Fruit fly (Drosophila melanogaster) whole organism, embryonic: ENCODE results near the gene CG13392.

Source experiments
- CG10366 ChIP-seq: fragments of 200-800 bp; sonication (Bioruptor generic); IDR thresholded peaks from 2 replicates; pipeline ENCODE4 v1.3.6; 2022; ENCODE audit warnings: missing biosample characterization, missing genetic modification characterization
- CG13894 ChIP-seq: fragments of 200-800 bp; sonication (Bioruptor generic); optimal IDR thresholded peaks from 3 replicates; lab custom pipeline; 2018; ENCODE audit warnings: missing biosample characterization, mild to moderate bottlenecking, missing genetic modification characterization, moderate library complexity
- CG14441 ChIP-seq: fragments of 200-800 bp; sonication (Bioruptor generic); IDR thresholded peaks from 2 replicates; pipeline ENCODE4 v1.3.6; 2022; ENCODE audit warnings: missing biosample characterization, missing genetic modification characterization
- CG14667 ChIP-seq: fragments of 200-800 bp; sonication (Bioruptor generic); IDR thresholded peaks from 2 replicates; pipeline ENCODE4 v1.3.6; 2022; ENCODE audit warnings: missing biosample characterization, missing genetic modification characterization
- CG15011 ChIP-seq: fragments of 200-800 bp; sonication (Bioruptor generic); optimal IDR thresholded peaks from 3 replicates; lab custom pipeline; 2018; ENCODE audit warnings: missing biosample characterization, mild to moderate bottlenecking, missing genetic modification characterization
- CG15269 ChIP-seq: fragments of 200-800 bp; sonication (Bioruptor generic); optimal IDR thresholded peaks from 2 replicates; lab custom pipeline; 2018; ENCODE audit warnings: missing biosample characterization, mild to moderate bottlenecking, missing genetic modification characterization, moderate library complexity
- CG1647 ChIP-seq: fragments of 200-800 bp; sonication (Bioruptor generic); optimal IDR thresholded peaks from 3 replicates; lab custom pipeline; 2016; ENCODE audit warnings: missing biosample characterization, missing genetic modification characterization
- CG17612 ChIP-seq: fragments of 200-800 bp; sonication (Bioruptor generic); IDR thresholded peaks from 2 replicates; pipeline ENCODE4 v1.3.6; 2022; ENCODE audit warnings: missing biosample characterization, missing genetic modification characterization
- CG17829 ChIP-seq: fragments of 200-800 bp; optimal IDR thresholded peaks from 2 replicates; lab custom pipeline; 2019; ENCODE audit warnings: missing biosample characterization, mild to moderate bottlenecking, missing genetic modification characterization, moderate library complexity
- CG2116 ChIP-seq: fragments of 200-800 bp; sonication (Bioruptor generic); optimal IDR thresholded peaks from 3 replicates; lab custom pipeline; 2018; ENCODE audit warnings: missing biosample characterization, mild to moderate bottlenecking, missing genetic modification characterization
- CG32767 ChIP-seq: fragments of 200-800 bp; sonication (Bioruptor generic); IDR thresholded peaks from 2 replicates; pipeline ENCODE4 v1.3.6; 2022; ENCODE audit warnings: missing biosample characterization, missing genetic modification characterization
- CG33213 ChIP-seq: fragments of 200-800 bp; sonication (Bioruptor generic); optimal IDR thresholded peaks from 3 replicates; lab custom pipeline; 2016; ENCODE audit warnings: missing biosample characterization, missing genetic modification characterization
- CG34422 ChIP-seq: fragments of 200-800 bp; sonication (Bioruptor generic); IDR thresholded peaks from 3 replicates; pipeline ENCODE4 v1.3.6; 2022; ENCODE audit warnings: missing biosample characterization, missing genetic modification characterization
- CG42726 ChIP-seq: fragments of 200-800 bp; sonication (Bioruptor generic); IDR thresholded peaks from 2 replicates; pipeline ENCODE4 v1.3.6; 2022; ENCODE audit warnings: missing biosample characterization, missing genetic modification characterization; ENCODE audit not compliant: partially characterized antibody
- CG4707 ChIP-seq: fragments of 200-800 bp; sonication (Bioruptor generic); optimal IDR thresholded peaks from 2 replicates; lab custom pipeline; 2018; ENCODE audit warnings: missing biosample characterization, mild to moderate bottlenecking, missing genetic modification characterization, moderate library complexity
- CG4730 ChIP-seq: fragments of 200-800 bp; sonication (Bioruptor generic); IDR thresholded peaks from 2 replicates; pipeline ENCODE4 v1.3.6; 2022; ENCODE audit warnings: missing biosample characterization, missing genetic modification characterization
- CG6175 ChIP-seq: fragments of 200-800 bp; sonication (Bioruptor generic); IDR thresholded peaks from 3 replicates; pipeline ENCODE4 v1.3.6; 2022; ENCODE audit warnings: missing biosample characterization, missing genetic modification characterization
- CG6791 ChIP-seq: fragments of 200-800 bp; sonication (Bioruptor generic); IDR thresholded peaks from 3 replicates; pipeline ENCODE4 v1.3.6; 2022; ENCODE audit warnings: missing biosample characterization, missing genetic modification characterization; ENCODE audit not compliant: partially characterized antibody
- CG7372 ChIP-seq: fragments of 200-800 bp; sonication (Bioruptor generic); IDR thresholded peaks from 2 replicates; pipeline ENCODE4 v1.3.6; 2022; ENCODE audit warnings: missing biosample characterization, missing genetic modification characterization
- CG7839 ChIP-seq: fragments of 200-800 bp; sonication (Bioruptor generic); optimal IDR thresholded peaks from 3 replicates; lab custom pipeline; 2018; ENCODE audit warnings: missing biosample characterization, mild to moderate bottlenecking, missing genetic modification characterization, moderate library complexity
- CG9437 ChIP-seq: fragments of 200-800 bp; sonication (Bioruptor generic); optimal IDR thresholded peaks from 2 replicates; lab custom pipeline; 2018; ENCODE audit warnings: missing biosample characterization, mild to moderate bottlenecking, missing genetic modification characterization
- CG9932 ChIP-seq: fragments of 200-800 bp; sonication (Bioruptor generic); IDR thresholded peaks from 2 replicates; pipeline ENCODE4 v1.3.6; 2022; ENCODE audit warnings: missing biosample characterization, missing genetic modification characterization
- Dref ChIP-seq: fragments of 200-800 bp; sonication (Bioruptor generic); IDR thresholded peaks from 2 replicates; pipeline ENCODE4 v1.3.6; 2022; ENCODE audit warnings: missing biosample characterization, missing genetic modification characterization
- Gsc ChIP-seq: fragments of 200-800 bp; sonication (Bioruptor generic); IDR thresholded peaks from 2 replicates; pipeline ENCODE4 v1.3.6; 2022; ENCODE audit warnings: missing biosample characterization, missing genetic modification characterization
- H15 ChIP-seq: fragments of 200-800 bp; sonication (Bioruptor generic); IDR thresholded peaks from 3 replicates; pipeline ENCODE4 v1.3.6; 2022; ENCODE audit warnings: missing biosample characterization, missing genetic modification characterization
- HHEX ChIP-seq: fragments of 200-800 bp; sonication (Bioruptor generic); optimal IDR thresholded peaks from 3 replicates; lab custom pipeline; 2017; ENCODE audit warnings: missing biosample characterization, mild to moderate bottlenecking, missing genetic modification characterization, missing genetic modification reagents
- Hr51 ChIP-seq, 2 experiments: fragments of 200-800 bp; sonication (Bioruptor generic); optimal IDR thresholded peaks; 2 replicates in 1 of 2; 3 replicates in 1 of 2; lab custom pipeline; 2016 to 2018; ENCODE audit warnings: missing biosample characterization in 2 of 2, missing genetic modification characterization in 2 of 2, mild to moderate bottlenecking in 1 of 2, moderate library complexity in 1 of 2
- Neu2 ChIP-seq: fragments of 200-800 bp; sonication (Bioruptor generic); optimal IDR thresholded peaks from 3 replicates; lab custom pipeline; 2016; ENCODE audit warnings: missing biosample characterization, missing genetic modification characterization, borderline replicate concordance
- Side ChIP-seq: fragments of 200-800 bp; sonication (Bioruptor generic); optimal IDR thresholded peaks from 2 replicates; lab custom pipeline; 2016; ENCODE audit warnings: missing biosample characterization, missing genetic modification characterization
- Stat92E ChIP-seq, 3 experiments: fragments of >200 bp in 2 of 3; fragments of 200-800 bp in 1 of 3; sonication (Bioruptor generic) in 1 of 3; optimal IDR thresholded peaks; 2 replicates each; lab custom pipeline; 2017 to 2019; ENCODE audit warnings: missing biosample characterization in 3 of 3, missing genetic modification characterization in 3 of 3, mild to moderate bottlenecking in 1 of 3, moderate library complexity in 1 of 3
- TFAM ChIP-seq: fragments of 200-800 bp; sonication (Bioruptor generic); optimal IDR thresholded peaks from 2 replicates; lab custom pipeline; 2017; ENCODE audit warnings: missing biosample characterization, missing genetic modification characterization, inconsistent platforms
- bowl ChIP-seq: fragments of 200-800 bp; sonication (Bioruptor generic); IDR thresholded peaks from 2 replicates; pipeline ENCODE4 v1.3.6; 2022; ENCODE audit warnings: missing biosample characterization, missing genetic modification characterization
- da ChIP-seq: fragments of 200-800 bp; sonication (Bioruptor generic); optimal IDR thresholded peaks from 2 replicates; lab custom pipeline; 2016; ENCODE audit warnings: missing biosample characterization, missing genetic modification characterization
- dati ChIP-seq: fragments of 200-800 bp; sonication (Bioruptor generic); IDR thresholded peaks from 2 replicates; pipeline ENCODE4 v1.3.6; 2022; ENCODE audit warnings: missing biosample characterization, missing genetic modification characterization
- fd3F ChIP-seq: fragments of 200-800 bp; sonication (Bioruptor generic); optimal IDR thresholded peaks from 2 replicates; lab custom pipeline; 2018; ENCODE audit warnings: missing biosample characterization, mild to moderate bottlenecking, missing genetic modification characterization, moderate library complexity
- insv ChIP-seq, 2 experiments: fragments of 200-800 bp; sonication (Bioruptor generic); optimal IDR thresholded peaks; 3 replicates each; lab custom pipeline; 2016 to 2018; ENCODE audit warnings: missing biosample characterization in 2 of 2, missing genetic modification characterization in 2 of 2
- jing ChIP-seq: fragments of 200-800 bp; sonication (Bioruptor generic); optimal IDR thresholded peaks from 2 replicates; lab custom pipeline; 2018; ENCODE audit warnings: missing biosample characterization, mild to moderate bottlenecking, missing genetic modification characterization
- kah ChIP-seq: fragments of 200-800 bp; sonication (Bioruptor generic); optimal IDR thresholded peaks from 2 replicates; lab custom pipeline; 2018; ENCODE audit warnings: missing biosample characterization, mild to moderate bottlenecking, missing genetic modification characterization
- klu ChIP-seq: fragments of 200-800 bp; sonication (Bioruptor generic); IDR thresholded peaks from 2 replicates; pipeline ENCODE4 v1.3.6; 2022; ENCODE audit warnings: missing biosample characterization, missing genetic modification characterization
- lmd ChIP-seq: fragments of 200-800 bp; sonication (Bioruptor generic); IDR thresholded peaks from 2 replicates; pipeline ENCODE4 v1.3.6; 2022; ENCODE audit warnings: missing biosample characterization, missing genetic modification characterization
- lov ChIP-seq, 2 experiments: fragments of 200-800 bp in 1 of 2; fragments of >200 bp in 1 of 2; sonication (Bioruptor generic) in 1 of 2; IDR thresholded peaks in 1 of 2; optimal IDR thresholded peaks in 1 of 2; 2 replicates in 1 of 2; 3 replicates in 1 of 2; pipeline versions ENCODE4 v1.3.6 to Lab custom; 2017 to 2022; ENCODE audit warnings: missing biosample characterization in 1 of 2, missing genetic modification characterization in 1 of 2
- odd ChIP-seq: fragments of 200-800 bp; sonication (Bioruptor generic); optimal IDR thresholded peaks from 2 replicates; lab custom pipeline; 2017; ENCODE audit warnings: missing biosample characterization, mild to moderate bottlenecking, missing genetic modification characterization
- pb ChIP-seq: fragments of 200-800 bp; sonication (Bioruptor generic); optimal IDR thresholded peaks from 3 replicates; lab custom pipeline; 2016; ENCODE audit warnings: missing biosample characterization, missing genetic modification characterization
- pnt ChIP-seq: fragments of 200-800 bp; sonication (Bioruptor generic); optimal IDR thresholded peaks from 3 replicates; lab custom pipeline; 2016; ENCODE audit warnings: missing biosample characterization, missing genetic modification characterization
- repo ChIP-seq: fragments of 200-800 bp; sonication (Bioruptor generic); optimal IDR thresholded peaks from 2 replicates; lab custom pipeline; 2016; ENCODE audit warnings: missing biosample characterization, missing genetic modification characterization
- tll ChIP-seq, 2 experiments: fragments of 200-800 bp in 1 of 2; fragments of >200 bp in 1 of 2; sonication (Bioruptor generic) in 1 of 2; optimal IDR thresholded peaks; 2 replicates each; lab custom pipeline; 2017 to 2019; ENCODE audit warnings: missing biosample characterization in 2 of 2, missing genetic modification characterization in 2 of 2, mild to moderate bottlenecking in 1 of 2, moderate library complexity in 1 of 2
- unc-4 ChIP-seq: fragments of 200-800 bp; sonication (Bioruptor generic); IDR thresholded peaks from 2 replicates; pipeline ENCODE4 v1.3.6; 2022; ENCODE audit warnings: missing biosample characterization, missing genetic modification characterization; ENCODE audit not compliant: partially characterized antibody
- usp ChIP-seq: fragments of >200 bp; optimal IDR thresholded peaks from 2 replicates; lab custom pipeline; 2017; ENCODE audit warnings: missing biosample characterization, missing genetic modification characterization
- wdn ChIP-seq: fragments of 200-800 bp; sonication (Bioruptor generic); IDR thresholded peaks from 2 replicates; pipeline ENCODE4 v1.3.6; 2022; ENCODE audit warnings: missing biosample characterization, missing genetic modification characterization

Gene CG13392

DNA sequence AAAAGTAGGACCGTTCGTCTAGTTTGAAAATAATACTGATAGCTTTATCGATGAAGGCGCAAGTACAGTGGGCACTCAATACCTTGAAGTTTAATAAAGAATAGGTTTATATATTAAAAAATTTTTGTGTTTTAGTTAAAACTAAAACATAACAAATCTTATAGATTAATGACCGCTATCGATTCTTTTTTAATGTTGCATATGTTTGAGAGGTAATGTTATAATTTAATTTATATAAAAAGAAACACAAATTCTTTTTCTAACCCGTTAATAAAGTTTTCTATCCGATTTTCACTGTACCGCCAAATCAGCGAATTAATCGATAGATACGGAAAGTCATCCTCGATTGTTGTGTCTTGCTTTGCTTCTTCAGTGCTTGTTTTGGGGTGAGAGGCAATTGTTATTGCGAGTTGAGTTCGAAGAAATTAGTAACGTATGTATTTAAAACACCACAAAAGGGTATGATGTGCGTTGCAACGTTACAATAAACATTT is 1.5 kb upstream of the CG13392 start, which contains the start of the genes Dad1 and CG13384 (continued):
- peak; percentile 92 for TF ChIP-seq fd3F (GFP tag; lab: Kevin White, UChicago)
- no peak; the same call in 2 of the 3 replicates for TF ChIP-seq CG6791 (GFP tag; lab: Robert Waterston, UW)
- TF ChIP-seq bowl, result peak; percentile 48; the same call in 1 of the 2 replicates
- TF ChIP-seq CG33213, result no peak
- TF ChIP-seq CG15011, result peak; percentile 87
- no peak for TF ChIP-seq Side (GFP tag; lab: Kevin White, UChicago)
- TF ChIP-seq CG9437 (GFP tag; lab: Kevin White, UChicago), result peak; percentile 87
- peak; percentile 90 for TF ChIP-seq CG14667
- peak; percentile 86 for TF ChIP-seq CG32767
- TF ChIP-seq lmd, result peak; percentile 93
- TF ChIP-seq CG42726 (GFP tag; lab: Robert Waterston, UW), result peak; percentile 49; the same call in 1 of the 2 replicates
- TF ChIP-seq wdn (GFP tag; lab: Robert Waterston, UW), result peak; percentile 86
- no peak for TF ChIP-seq pb
- TF ChIP-seq Stat92E (GFP tag; optimal IDR thresholded peaks at IDR 0.05; lab: Kevin White, UChicago), result peak in 1 of 3 experiments; percentile 81
- TF ChIP-seq CG34422 (GFP tag; lab: Robert Waterston, UW), result peak; percentile 88
- TF ChIP-seq insv (GFP tag; optimal IDR thresholded peaks at IDR 0.05; lab: Kevin White, UChicago), result peak in 1 of 2 experiments; percentile 64
- TF ChIP-seq pnt, result no peak
- peak; percentile 79 for TF ChIP-seq kah (GFP tag; lab: Kevin White, UChicago)
- no peak for TF ChIP-seq TFAM (GFP tag; lab: Kevin White, UChicago)
- peak; percentile 91 for TF ChIP-seq CG4730
- peak; percentile 32 for TF ChIP-seq CG1647 (GFP tag; lab: Kevin White, UChicago)
- peak; percentile 80; the same call in 2 of the 3 replicates for TF ChIP-seq CG6175 (GFP tag; lab: Robert Waterston, UW)
- TF ChIP-seq dati, result no peak
- peak; percentile 61 for TF ChIP-seq Dref (GFP tag; lab: Robert Waterston, UW)
- TF ChIP-seq Gsc (GFP tag; lab: Robert Waterston, UW), result peak; percentile 47
- TF ChIP-seq jing (GFP tag; lab: Kevin White, UChicago), result no peak
- TF ChIP-seq lov (optimal IDR thresholded peaks at IDR 0.05; lab: Kevin White, UChicago), result no peak
- TF ChIP-seq lov (GFP tag; IDR thresholded peaks at IDR 0.05; lab: Robert Waterston, UW), result no peak
- TF ChIP-seq H15 (GFP tag; lab: Robert Waterston, UW), result peak; percentile 64; the same call in 1 of the 3 replicates
- TF ChIP-seq CG4707, result peak; percentile 24
- peak; percentile 87 for TF ChIP-seq CG14441 (GFP tag; lab: Robert Waterston, UW)
- TF ChIP-seq HHEX, result peak; percentile 79
- peak; percentile 91 for TF ChIP-seq CG2116
- no peak for TF ChIP-seq repo (GFP tag; lab: Kevin White, UChicago)
- peak; percentile 97 for TF ChIP-seq CG9932 (GFP tag; lab: Robert Waterston, UW)
- 0 out of 2 replicates have a peak, but pooled peaks have one; percentile 51 for TF ChIP-seq unc-4 (GFP tag; lab: Robert Waterston, UW)
- peak; percentile 96 for TF ChIP-seq CG15269 (tag; lab: Kevin White, UChicago)
- TF ChIP-seq CG17829, result peak; percentile 96
- peak; percentile 96 for TF ChIP-seq CG7839 (tag; lab: Kevin White, UChicago)
- TF ChIP-seq Neu2 (GFP tag; lab: Kevin White, UChicago), result no peak
- peak; percentile 91 for TF ChIP-seq CG7372 (GFP tag; lab: Robert Waterston, UW)
- peak; percentile 87 for TF ChIP-seq CG10366 (GFP tag; lab: Robert Waterston, UW)
- TF ChIP-seq CG13894, result peak; percentile 96
- no peak for TF ChIP-seq usp (GFP tag; lab: Kevin White, UChicago)
- TF ChIP-seq odd (GFP tag; lab: Kevin White, UChicago), result peak; percentile 87
- peak; percentile 75 to 94 for TF ChIP-seq Hr51 (GFP tag; optimal IDR thresholded peaks at IDR 0.05; lab: Kevin White, UChicago)
- TF ChIP-seq klu (GFP tag; lab: Robert Waterston, UW), result peak; percentile 89
- peak; percentile 82 for TF ChIP-seq CG17612
- no peak for TF ChIP-seq da
- peak in 1 of 2 experiments; percentile 50 for TF ChIP-seq tll (GFP tag; optimal IDR thresholded peaks at IDR 0.05; lab: Kevin White, UChicago)
